Fruit fly (Drosophila melanogaster) whole organism, embryonic: ENCODE data around the gene CG7065.

Experiments
- Antp ChIP-seq: fragments of 200-800 bp; sonication (Bioruptor generic); optimal IDR thresholded peaks from 3 replicates; lab custom pipeline; 2016; ENCODE audit warnings: missing biosample characterization, missing genetic modification characterization
- Bdp1 ChIP-seq: fragments of 200-800 bp; sonication (Bioruptor generic); optimal IDR thresholded peaks from 3 replicates; lab custom pipeline; 2016; ENCODE audit warnings: missing biosample characterization, missing genetic modification characterization
- CG11504 ChIP-seq: fragments of 200-800 bp; sonication (Bioruptor generic); optimal IDR thresholded peaks from 3 replicates; lab custom pipeline; 2019; ENCODE audit warnings: missing biosample characterization, mild to moderate bottlenecking, missing genetic modification characterization, moderate library complexity
- CG12659 ChIP-seq: fragments of 200-800 bp; sonication (Bioruptor generic); optimal IDR thresholded peaks from 3 replicates; lab custom pipeline; 2017; ENCODE audit warnings: mild to moderate bottlenecking, missing biosample characterization, missing genetic modification reagents, missing genetic modification characterization
- CG12744 ChIP-seq: fragments of 200-800 bp; sonication (Bioruptor generic); optimal IDR thresholded peaks from 2 replicates; lab custom pipeline; 2016; ENCODE audit warnings: missing biosample characterization, missing genetic modification characterization
- CG13775 ChIP-seq: fragments of 200-800 bp; sonication (Bioruptor generic); optimal IDR thresholded peaks from 3 replicates; lab custom pipeline; 2017; ENCODE audit warnings: missing biosample characterization, mild to moderate bottlenecking, missing genetic modification characterization
- CG15073 ChIP-seq: fragments of 200-800 bp; sonication (Bioruptor generic); optimal IDR thresholded peaks from 2 replicates; lab custom pipeline; 2016; ENCODE audit warnings: missing biosample characterization, missing genetic modification characterization
- CG16815 ChIP-seq: fragments of 200-800 bp; sonication (Bioruptor generic); optimal IDR thresholded peaks from 3 replicates; lab custom pipeline; 2017; ENCODE audit warnings: missing biosample characterization, mild to moderate bottlenecking, missing genetic modification characterization
- CG17328 ChIP-seq: fragments of 200-800 bp; sonication (Bioruptor generic); IDR thresholded peaks from 2 replicates; pipeline ENCODE4 v1.3.6; 2022; ENCODE audit warnings: missing biosample characterization, missing genetic modification characterization
- CG17912 ChIP-seq: fragments of 200-800 bp; sonication (Bioruptor generic); optimal IDR thresholded peaks from 2 replicates; lab custom pipeline; 2018; ENCODE audit warnings: missing biosample characterization, mild to moderate bottlenecking, missing genetic modification characterization
- CG18599 ChIP-seq: fragments of 200-800 bp; sonication (Bioruptor generic); optimal IDR thresholded peaks from 3 replicates; lab custom pipeline; 2017; ENCODE audit warnings: missing biosample characterization, missing genetic modification characterization, mild to moderate bottlenecking, moderate library complexity, missing genetic modification reagents
- CG3163 ChIP-seq: fragments of 200-800 bp; sonication (Bioruptor generic); optimal IDR thresholded peaks from 3 replicates; lab custom pipeline; 2016; ENCODE audit warnings: missing biosample characterization, missing genetic modification characterization
- CG33213 ChIP-seq: fragments of 200-800 bp; sonication (Bioruptor generic); optimal IDR thresholded peaks from 3 replicates; lab custom pipeline; 2016; ENCODE audit warnings: missing biosample characterization, missing genetic modification characterization
- CG3407 ChIP-seq: fragments of 200-800 bp; sonication (Bioruptor generic); optimal IDR thresholded peaks from 2 replicates; lab custom pipeline; 2018; ENCODE audit warnings: missing biosample characterization, mild to moderate bottlenecking, missing genetic modification characterization
- CG34376 ChIP-seq: fragments of 200-800 bp; sonication (Bioruptor generic); optimal IDR thresholded peaks from 2 replicates; lab custom pipeline; 2018; ENCODE audit warnings: missing biosample characterization, mild to moderate bottlenecking, missing genetic modification characterization
- CG34422 ChIP-seq: fragments of 200-800 bp; sonication (Bioruptor generic); IDR thresholded peaks from 3 replicates; pipeline ENCODE4 v1.3.6; 2022; ENCODE audit warnings: missing biosample characterization, missing genetic modification characterization
- CG3995 ChIP-seq: fragments of 200-800 bp; sonication (Bioruptor generic); optimal IDR thresholded peaks from 3 replicates; lab custom pipeline; 2016; ENCODE audit warnings: missing biosample characterization, missing genetic modification characterization
- CG4360 ChIP-seq: fragments of 200-800 bp; sonication (Bioruptor generic); IDR thresholded peaks from 2 replicates; pipeline ENCODE4 v1.3.6; 2022; ENCODE audit warnings: missing biosample characterization, missing genetic modification characterization
- CG4404 ChIP-seq: fragments of 200-800 bp; sonication (Bioruptor generic); IDR thresholded peaks from 2 replicates; pipeline ENCODE4 v1.3.6; 2022; ENCODE audit warnings: missing biosample characterization, missing genetic modification characterization
- CG4424 ChIP-seq: fragments of 200-800 bp; sonication (Bioruptor generic); optimal IDR thresholded peaks from 3 replicates; lab custom pipeline; 2016; ENCODE audit warnings: missing biosample characterization, missing genetic modification characterization
- CG6854 ChIP-seq: fragments of 200-800 bp; sonication (Bioruptor generic); optimal IDR thresholded peaks from 3 replicates; lab custom pipeline; 2017; ENCODE audit warnings: missing biosample characterization, mild to moderate bottlenecking, missing genetic modification characterization
- CG7271 ChIP-seq: fragments of 200-800 bp; sonication (Bioruptor generic); optimal IDR thresholded peaks from 2 replicates; lab custom pipeline; 2018; ENCODE audit warnings: missing biosample characterization, mild to moderate bottlenecking, missing genetic modification characterization, moderate library complexity
- CG8290 ChIP-seq, 3 experiments: fragments of 200-800 bp; sonication (Bioruptor generic); optimal IDR thresholded peaks; 2 replicates each; lab custom pipeline; 2016 to 2019; ENCODE audit warnings: missing biosample characterization in 3 of 3, missing genetic modification characterization in 3 of 3, mild to moderate bottlenecking in 2 of 3, moderate library complexity in 1 of 3
- CG8359 ChIP-seq: fragments of 200-800 bp; sonication (Bioruptor generic); optimal IDR thresholded peaks from 2 replicates; lab custom pipeline; 2017; ENCODE audit warnings: missing biosample characterization, mild to moderate bottlenecking, missing genetic modification characterization, borderline replicate concordance
- CoRest ChIP-seq: fragments of 200-800 bp; sonication (Bioruptor generic); optimal IDR thresholded peaks from 3 replicates; lab custom pipeline; 2018; ENCODE audit warnings: missing biosample characterization, mild to moderate bottlenecking, missing genetic modification characterization, moderate library complexity
- D19B ChIP-seq: fragments of 200-800 bp; sonication (Bioruptor generic); optimal IDR thresholded peaks from 2 replicates; lab custom pipeline; 2017; ENCODE audit warnings: missing biosample characterization, mild to moderate bottlenecking, missing genetic modification characterization
- HmgD ChIP-seq: fragments of 200-800 bp; sonication (Bioruptor generic); optimal IDR thresholded peaks from 3 replicates; lab custom pipeline; 2016; ENCODE audit warnings: missing biosample characterization, missing genetic modification characterization
- Hmx ChIP-seq: fragments of 200-800 bp; sonication (Bioruptor generic); optimal IDR thresholded peaks from 2 replicates; lab custom pipeline; 2016; ENCODE audit warnings: missing biosample characterization, missing genetic modification characterization
- Lim3 ChIP-seq: fragments of 200-800 bp; sonication (Bioruptor generic); IDR thresholded peaks from 2 replicates; pipeline ENCODE4 v1.3.6; 2022; ENCODE audit warnings: missing biosample characterization, missing genetic modification characterization
- MESR4 ChIP-seq: fragments of 200-800 bp; sonication (Bioruptor generic); optimal IDR thresholded peaks from 2 replicates; lab custom pipeline; 2018; ENCODE audit warnings: missing biosample characterization, mild to moderate bottlenecking, missing genetic modification characterization, moderate library complexity
- Opbp ChIP-seq: fragments of 200-800 bp; sonication (Bioruptor generic); IDR thresholded peaks from 3 replicates; pipeline ENCODE4 v1.3.6; 2022; ENCODE audit warnings: missing biosample characterization, missing genetic modification characterization; ENCODE audit not compliant: partially characterized antibody
- ac ChIP-seq: fragments of 200-800 bp; sonication (Bioruptor generic); optimal IDR thresholded peaks from 3 replicates; lab custom pipeline; 2017; ENCODE audit warnings: missing biosample characterization, mild to moderate bottlenecking, missing genetic modification characterization
- bsh ChIP-seq, 2 experiments: fragments of 200-800 bp; sonication (Bioruptor generic); optimal IDR thresholded peaks; 2 replicates each; lab custom pipeline; 2017 to 2018; ENCODE audit warnings: mild to moderate bottlenecking in 2 of 2, missing biosample characterization in 2 of 2, missing genetic modification characterization in 2 of 2, moderate library complexity in 1 of 2
- dysf ChIP-seq: fragments of 200-800 bp; sonication (Bioruptor generic); IDR thresholded peaks from 3 replicates; pipeline ENCODE4 v1.3.6; 2022; ENCODE audit warnings: missing biosample characterization, missing genetic modification characterization
- ewg ChIP-seq: fragments of 200-800 bp; sonication (Bioruptor generic); optimal IDR thresholded peaks from 3 replicates; lab custom pipeline; 2017; ENCODE audit warnings: mild to moderate bottlenecking, missing biosample characterization, missing genetic modification reagents, missing genetic modification characterization
- fd96Cb ChIP-seq: fragments of 200-800 bp; sonication (Bioruptor generic); optimal IDR thresholded peaks from 2 replicates; lab custom pipeline; 2018; ENCODE audit warnings: missing biosample characterization, mild to moderate bottlenecking, missing genetic modification characterization, moderate library complexity
- hkb ChIP-seq, 2 experiments: fragments of 200-800 bp in 1 of 2; fragments of >200 bp in 1 of 2; sonication (Bioruptor generic) in 1 of 2; IDR thresholded peaks in 1 of 2; optimal IDR thresholded peaks in 1 of 2; 2 replicates each; pipeline versions ENCODE4 v1.3.6 to Lab custom; 2017 to 2022; ENCODE audit warnings: missing biosample characterization in 1 of 2, missing genetic modification characterization in 1 of 2
- ind ChIP-seq: fragments of 200-800 bp; sonication (Bioruptor generic); optimal IDR thresholded peaks from 3 replicates; lab custom pipeline; 2016; ENCODE audit warnings: missing biosample characterization, missing genetic modification characterization
- kah ChIP-seq: fragments of 200-800 bp; sonication (Bioruptor generic); optimal IDR thresholded peaks from 2 replicates; lab custom pipeline; 2018; ENCODE audit warnings: missing biosample characterization, mild to moderate bottlenecking, missing genetic modification characterization
- kay ChIP-seq: fragments of 200-800 bp; sonication (Bioruptor generic); optimal IDR thresholded peaks from 2 replicates; lab custom pipeline; 2016; ENCODE audit warnings: missing biosample characterization, missing genetic modification characterization
- lola ChIP-seq, 3 experiments: fragments of >200 bp in 2 of 3; fragments of 200-800 bp in 1 of 3; sonication (Bioruptor generic) in 1 of 3; optimal IDR thresholded peaks; 2 replicates each; lab custom pipeline; 2017 to 2019; ENCODE audit warnings: missing biosample characterization in 3 of 3, missing genetic modification characterization in 3 of 3, mild to moderate bottlenecking in 1 of 3, moderate library complexity in 1 of 3
- nerfin-1 ChIP-seq: fragments of 200-800 bp; sonication (Bioruptor generic); optimal IDR thresholded peaks from 3 replicates; lab custom pipeline; 2019; ENCODE audit warnings: missing biosample characterization, mild to moderate bottlenecking, missing genetic modification characterization, moderate library complexity
- nom ChIP-seq: fragments of 200-800 bp; sonication (Bioruptor generic); optimal IDR thresholded peaks from 2 replicates; lab custom pipeline; 2017; ENCODE audit warnings: missing biosample characterization, missing genetic modification characterization, mild to moderate bottlenecking, moderate library complexity, missing genetic modification reagents
- otp ChIP-seq: fragments of 200-800 bp; sonication (Bioruptor generic); IDR thresholded peaks from 3 replicates; pipeline ENCODE4, ENCODE4 v1.3.6; 2022; ENCODE audit warnings: missing biosample characterization, missing genetic modification characterization
- sens-2 ChIP-seq: fragments of 200-800 bp; sonication (Bioruptor generic); IDR thresholded peaks from 2 replicates; pipeline ENCODE4 v1.3.6; 2022; ENCODE audit warnings: missing biosample characterization, missing genetic modification characterization
- slbo ChIP-seq: fragments of 200-800 bp; sonication (Bioruptor generic); IDR thresholded peaks from 2 replicates; pipeline ENCODE4 v1.3.6; 2022; ENCODE audit warnings: missing biosample characterization, missing genetic modification characterization
- zf30C ChIP-seq: fragments of 200-800 bp; sonication (Bioruptor generic); optimal IDR thresholded peaks from 3 replicates; lab custom pipeline; 2018; ENCODE audit warnings: missing biosample characterization, mild to moderate bottlenecking, missing genetic modification characterization

The CG7065 gene

DNA sequence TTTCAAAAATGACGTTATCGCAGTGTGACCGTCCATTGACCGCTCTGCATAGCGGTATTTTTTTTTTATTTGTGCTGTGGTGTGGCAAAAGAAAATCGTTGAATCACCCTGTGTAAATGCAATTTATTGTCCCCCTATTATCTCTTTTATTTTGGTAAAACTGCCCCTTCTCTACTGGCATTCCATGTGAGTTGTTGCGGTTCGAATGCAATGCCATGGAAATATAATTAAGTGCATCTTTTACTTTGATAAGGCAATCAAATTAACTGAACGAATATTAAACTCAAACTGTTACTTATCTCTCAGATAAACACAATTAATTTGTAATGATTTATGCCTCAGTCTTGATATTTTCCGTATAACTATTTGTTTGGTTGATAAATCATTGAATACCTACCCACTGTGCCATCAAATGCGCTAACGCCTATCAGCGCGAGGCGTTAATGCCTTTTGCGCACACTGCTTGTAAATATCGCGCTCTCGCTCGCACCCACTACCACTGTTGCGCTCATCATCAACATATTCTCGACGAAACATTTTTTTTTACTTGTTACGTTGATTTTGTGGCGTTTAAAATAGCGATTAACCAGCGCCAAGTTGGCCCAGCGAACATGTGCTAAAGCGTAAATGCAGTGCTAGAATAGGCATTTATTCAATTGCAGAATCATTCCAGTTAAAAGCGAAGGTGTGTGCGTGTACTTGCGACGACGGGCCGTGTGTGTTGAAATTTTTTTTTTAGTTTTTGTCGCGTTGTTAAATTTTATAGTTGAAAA is 33.0 kb upstream of the CG7065 start (continued):
- peak; percentile 40 for TF ChIP-seq ewg (GFP tag; lab: Kevin White, UChicago)
- TF ChIP-seq Antp = peak; percentile 47
- TF ChIP-seq CG16815 (GFP tag; lab: Kevin White, UChicago) = peak; percentile 43
- no peak for TF ChIP-seq kay (GFP tag; lab: Kevin White, UChicago)
- TF ChIP-seq Hmx = no peak
- TF ChIP-seq D19B (GFP tag; lab: Kevin White, UChicago) = peak; percentile 28
- TF ChIP-seq slbo (GFP tag; lab: Robert Waterston, UW) = peak; percentile 49
- TF ChIP-seq lola (GFP tag; optimal IDR thresholded peaks at IDR 0.05; lab: Kevin White, UChicago) = peak in 1 of 3 experiments; percentile 53
- peak; percentile 60; the same call in 2 of the 3 replicates for TF ChIP-seq dysf (GFP tag; lab: Robert Waterston, UW)
- TF ChIP-seq CG4404 = peak; percentile 45
- no peak for TF ChIP-seq hkb (optimal IDR thresholded peaks at IDR 0.05; lab: Kevin White, UChicago)
- peak; percentile 45; the same call in 1 of the 2 replicates for TF ChIP-seq hkb (GFP tag; IDR thresholded peaks at IDR 0.05; lab: Robert Waterston, UW)
- no peak for TF ChIP-seq nom
- TF ChIP-seq CG8290 (GFP tag; optimal IDR thresholded peaks at IDR 0.05; lab: Kevin White, UChicago) = no peak
- TF ChIP-seq CG8290 (tag; optimal IDR thresholded peaks at IDR 0.05; lab: Kevin White, UChicago) = peak; percentile 12 to 63
- TF ChIP-seq CoRest (tag; lab: Kevin White, UChicago) = peak; percentile 72
- no peak for TF ChIP-seq zf30C (GFP tag; lab: Kevin White, UChicago)
- no peak for TF ChIP-seq CG17328 (GFP tag; lab: Robert Waterston, UW)
- no peak for TF ChIP-seq ac (GFP tag; lab: Kevin White, UChicago)
- TF ChIP-seq CG15073 (GFP tag; lab: Kevin White, UChicago) = no peak
- no peak for TF ChIP-seq CG3163 (GFP tag; lab: Kevin White, UChicago)
- peak; percentile 34 for TF ChIP-seq CG33213 (GFP tag; lab: Kevin White, UChicago)
- TF ChIP-seq CG34376 (GFP tag; lab: Kevin White, UChicago) = no peak
- TF ChIP-seq CG3995 (GFP tag; lab: Kevin White, UChicago) = no peak
- no peak for TF ChIP-seq kah (GFP tag; lab: Kevin White, UChicago)
- peak; percentile 67 for TF ChIP-seq CG13775 (GFP tag; lab: Kevin White, UChicago)
- peak; percentile 52 for TF ChIP-seq HmgD
- TF ChIP-seq CG34422 = 0 out of 3 replicates have a peak, but pooled peaks have one; percentile 41
- no peak for TF ChIP-seq CG11504
- peak; percentile 38 for TF ChIP-seq CG18599 (GFP tag; lab: Kevin White, UChicago)
- 0 out of 3 replicates have a peak, but pooled peaks have one; percentile 28 for TF ChIP-seq otp (GFP tag; lab: Robert Waterston, UW)
- no peak for TF ChIP-seq Lim3 (GFP tag; lab: Robert Waterston, UW)
- no peak for TF ChIP-seq CG3407
- no peak for TF ChIP-seq CG17912 (GFP tag; lab: Kevin White, UChicago)
- peak; percentile 66 for TF ChIP-seq CG4424 (GFP tag; lab: Kevin White, UChicago)
- TF ChIP-seq sens-2 = no peak
- TF ChIP-seq Bdp1 (GFP tag; lab: Kevin White, UChicago) = no peak
- peak; percentile 3 for TF ChIP-seq CG6854 (GFP tag; lab: Kevin White, UChicago)
- no peak for TF ChIP-seq Opbp (GFP tag; lab: Robert Waterston, UW)
- peak; percentile 55 for TF ChIP-seq MESR4 (GFP tag; lab: Kevin White, UChicago)
- no peak for TF ChIP-seq CG8359
- TF ChIP-seq CG7271 (tag; lab: Kevin White, UChicago) = no peak
- TF ChIP-seq ind (GFP tag; lab: Kevin White, UChicago) = peak; percentile 65
- TF ChIP-seq CG12744 (GFP tag; lab: Kevin White, UChicago) = peak; percentile 22
- peak; percentile 68 for TF ChIP-seq CG12659 (GFP tag; lab: Kevin White, UChicago)
- TF ChIP-seq fd96Cb (tag; lab: Kevin White, UChicago) = peak; percentile 38
- peak in 1 of 2 experiments; percentile 41 for TF ChIP-seq bsh (GFP tag; optimal IDR thresholded peaks at IDR 0.05; lab: Kevin White, UChicago)
- TF ChIP-seq nerfin-1 (tag; lab: Kevin White, UChicago) = peak; percentile 30
- TF ChIP-seq CG4360 (GFP tag; lab: Robert Waterston, UW) = no peak
